Worm (Caenorhabditis elegans) whole organism, L4/young adult: ENCODE data around the gene eat-20.

ENCODE experiments used
- W03F9.2 ChIP-seq: fragments of 150-350 bp; optimal IDR thresholded peaks from 2 replicates; lab custom pipeline; 2014; ENCODE audit warnings: missing biosample characterization, missing genetic modification characterization
- him-1 ChIP-seq: sonication (generic microtip); optimal IDR thresholded peaks from 2 replicates; lab custom pipeline; 2016; ENCODE audit warnings: missing genotype, missing genetic modification reagents, missing genetic modification characterization, missing compliant biosample characterization

DNA sequence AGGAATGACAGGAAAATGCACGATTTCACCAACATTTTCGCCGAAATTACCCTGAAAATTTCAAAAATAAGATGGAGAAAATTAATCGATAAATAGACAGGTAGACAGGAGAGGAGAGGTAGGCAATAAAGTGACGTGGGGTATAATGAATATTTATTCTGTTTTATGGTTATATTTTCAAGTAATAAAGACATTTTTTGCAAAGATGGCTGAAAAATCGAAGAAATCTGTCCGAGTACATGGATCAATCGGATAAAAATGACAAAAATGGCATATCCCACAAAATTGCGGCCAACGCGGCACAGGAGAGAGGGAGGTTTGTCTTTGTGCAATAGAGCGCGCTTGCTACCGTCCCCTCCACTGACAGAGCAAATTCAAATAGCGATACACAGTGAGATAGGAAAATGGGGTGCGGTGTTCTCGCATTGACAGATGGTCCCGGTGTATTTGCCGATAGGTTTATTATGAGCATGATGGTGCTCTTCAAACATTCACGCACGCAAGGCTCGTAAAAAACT is 1.9 kb upstream of the eat-20 start, which contains the start of gene zipt-7.2:
- TF ChIP-seq W03F9.2 (tag; lab: Kevin White, UChicago): no peak
- TF ChIP-seq him-1 (tag; lab: Kevin White, UChicago): no peak
